Worm (Caenorhabditis elegans): Measurements from ENCODE around the gene F54D5.4.

The F54D5.4 gene

ce11 chrII:11535429-11535828 lies 34.2 kb upstream of the F54D5.4 start:
- peak; percentile 66 for TF ChIP-seq cnd-1 (tag; optimal IDR thresholded peaks at IDR 0.05)
- peak; percentile 45 for TF ChIP-seq unc-62 (GFP tag; optimal IDR thresholded peaks at IDR 0.05)
- peak; percentile 22 for TF ChIP-seq ztf-11 (tag; optimal IDR thresholded peaks at IDR 0.05)
- peak; percentile 35 for TF ChIP-seq ces-1 (GFP tag; optimal IDR thresholded peaks at IDR 0.05)
- TF ChIP-seq sem-2 (GFP tag; optimal IDR thresholded peaks at IDR 0.05): peak; percentile 40
- TF ChIP-seq nhr-2 (tag; optimal IDR thresholded peaks at IDR 0.05): peak; percentile 82
- no peak for TF ChIP-seq M03D4.4 (tag; optimal IDR thresholded peaks at IDR 0.05)
- peak; percentile 73 for TF ChIP-seq mls-2 (tag; optimal IDR thresholded peaks at IDR 0.05)
- peak; percentile 20 for TF ChIP-seq ceh-43 (GFP tag; optimal IDR thresholded peaks at IDR 0.05)
- TF ChIP-seq ceh-39 (tag; optimal IDR thresholded peaks at IDR 0.05): peak; percentile 41
- TF ChIP-seq unc-120 (tag; optimal IDR thresholded peaks at IDR 0.05; ENCODE audit: poor library complexity, severe bottlenecking): no peak
- no peak for TF ChIP-seq tbx-8 (GFP tag; optimal IDR thresholded peaks at IDR 0.05)
- TF ChIP-seq drap-1 (GFP tag; optimal IDR thresholded peaks at IDR 0.05): peak; percentile 61
- no peak for TF ChIP-seq flh-1 (GFP tag; optimal IDR thresholded peaks at IDR 0.05)
- TF ChIP-seq ham-2 (GFP tag; optimal IDR thresholded peaks at IDR 0.05): no peak
- peak; percentile 76 for TF ChIP-seq sptf-1 (tag; optimal IDR thresholded peaks at IDR 0.05)
- TF ChIP-seq elt-1 (tag; optimal IDR thresholded peaks at IDR 0.05; ENCODE audit: borderline replicate concordance, insufficient read depth): no peak

- no peak for TF ChIP-seq ces-1 (GFP tag; optimal IDR thresholded peaks at IDR 0.05)
- TF ChIP-seq nhr-28 (tag; optimal IDR thresholded peaks at IDR 0.05): no peak
- no peak for TF ChIP-seq bed-3 (GFP tag; optimal IDR thresholded peaks at IDR 0.05)
- TF ChIP-seq mep-1 (tag; optimal IDR thresholded peaks at IDR 0.05): no peak
- no peak for TF ChIP-seq ceh-43 (GFP tag; optimal IDR thresholded peaks at IDR 0.05)
- no peak for TF ChIP-seq nhr-12 (tag; optimal IDR thresholded peaks at IDR 0.05)
- TF ChIP-seq zip-8 (tag; optimal IDR thresholded peaks at IDR 0.05): peak; percentile 99
- no peak for TF ChIP-seq ceh-83 (GFP tag; optimal IDR thresholded peaks at IDR 0.05)
- TF ChIP-seq unc-120 (tag; optimal IDR thresholded peaks at IDR 0.05; ENCODE audit: poor library complexity, severe bottlenecking): no peak
Observed at ce11 chrII:11535924-11536323, 33.7 kb upstream of the F54D5.4 start.

- TF ChIP-seq M03D4.4 (tag; optimal IDR thresholded peaks at IDR 0.05): no peak
- TF ChIP-seq ceh-39 (tag; optimal IDR thresholded peaks at IDR 0.05): no peak
- TF ChIP-seq ces-1 (GFP tag; optimal IDR thresholded peaks at IDR 0.05): peak; percentile 36
Observed at ce11 chrII:11536505-11536904, 33.1 kb upstream of the F54D5.4 start.

- no peak for TF ChIP-seq elt-3 (tag; optimal IDR thresholded peaks at IDR 0.05)
- peak; percentile 76 for TF ChIP-seq ceh-39 (tag; optimal IDR thresholded peaks at IDR 0.05)
- TF ChIP-seq ces-1 (GFP tag; optimal IDR thresholded peaks at IDR 0.05): no peak
- TF ChIP-seq M03D4.4 (tag; optimal IDR thresholded peaks at IDR 0.05): no peak
- no peak for TF ChIP-seq ztf-11 (tag; optimal IDR thresholded peaks at IDR 0.05)
- TF ChIP-seq nhr-76 (tag; optimal IDR thresholded peaks at IDR 0.05): no peak
- no peak for TF ChIP-seq lin-13 (tag; optimal IDR thresholded peaks at IDR 0.05)
- TF ChIP-seq nhr-237 (tag; optimal IDR thresholded peaks at IDR 0.05): no peak
- peak; percentile 89 for TF ChIP-seq sptf-1 (tag; optimal IDR thresholded peaks at IDR 0.05)
- no peak for TF ChIP-seq snpc-4 (tag; optimal IDR thresholded peaks at IDR 0.05)
- TF ChIP-seq mep-1 (tag; optimal IDR thresholded peaks at IDR 0.05): peak; percentile 62
- peak; percentile 60 for TF ChIP-seq hlh-1 (tag; optimal IDR thresholded peaks at IDR 0.05)
- TF ChIP-seq drap-1 (GFP tag; optimal IDR thresholded peaks at IDR 0.05): no peak
- TF ChIP-seq nhr-28 (tag; optimal IDR thresholded peaks at IDR 0.05): no peak
- peak; percentile 67 for TF ChIP-seq unc-62 (GFP tag; optimal IDR thresholded peaks at IDR 0.05)
- no peak for TF ChIP-seq ceh-83 (GFP tag; optimal IDR thresholded peaks at IDR 0.05)
- TF ChIP-seq cnd-1 (tag; optimal IDR thresholded peaks at IDR 0.05): peak; percentile 52
- no peak for TF ChIP-seq sem-2 (GFP tag; optimal IDR thresholded peaks at IDR 0.05)
- TF ChIP-seq lsy-2 (tag; optimal IDR thresholded peaks at IDR 0.05): no peak
- no peak for TF ChIP-seq unc-39 (tag; optimal IDR thresholded peaks at IDR 0.05)
- TF ChIP-seq unc-120 (tag; optimal IDR thresholded peaks at IDR 0.05; ENCODE audit: poor library complexity, severe bottlenecking): peak; percentile 6
- TF ChIP-seq mls-2 (tag; optimal IDR thresholded peaks at IDR 0.05): peak; percentile 40
- TF ChIP-seq tbx-8 (GFP tag; optimal IDR thresholded peaks at IDR 0.05): no peak
- TF ChIP-seq ceh-43 (GFP tag; optimal IDR thresholded peaks at IDR 0.05): no peak
- no peak for TF ChIP-seq zip-8 (tag; optimal IDR thresholded peaks at IDR 0.05)
- TF ChIP-seq blmp-1 (tag; optimal IDR thresholded peaks at IDR 0.05): no peak
- TF ChIP-seq nhr-12 (tag; optimal IDR thresholded peaks at IDR 0.05): no peak
- no peak for TF ChIP-seq mab-5 (tag; optimal IDR thresholded peaks at IDR 0.05)
- TF ChIP-seq nhr-2 (tag; optimal IDR thresholded peaks at IDR 0.05): peak; percentile 46
- TF ChIP-seq bed-3 (GFP tag; optimal IDR thresholded peaks at IDR 0.05): no peak
- no peak for TF ChIP-seq flh-1 (GFP tag; optimal IDR thresholded peaks at IDR 0.05)
- TF ChIP-seq elt-1 (tag; optimal IDR thresholded peaks at IDR 0.05; ENCODE audit: borderline replicate concordance, insufficient read depth): no peak
- peak; percentile 37 for TF ChIP-seq ham-2 (GFP tag; optimal IDR thresholded peaks at IDR 0.05)
- no peak for TF ChIP-seq lin-32 (GFP tag; optimal IDR thresholded peaks at IDR 0.05)
- TF ChIP-seq pha-4 (tag; optimal IDR thresholded peaks at IDR 0.05): no peak
Observed at ce11 chrII:11537115-11537514, 32.5 kb upstream of the F54D5.4 start.
